Worm (Caenorhabditis elegans) whole organism, late embryonic: Measurements from ENCODE around the gene col-148.

ENCODE experiments used
- C08G9.2 ChIP-seq: sonication (generic microtip); optimal IDR thresholded peaks from 2 replicates; lab custom pipeline; 2016; ENCODE audit warnings: mild to moderate bottlenecking, missing genetic modification characterization, moderate library complexity, missing compliant biosample characterization
- F13H6.1 ChIP-seq: sonication (generic microtip); optimal IDR thresholded peaks from 2 replicates; lab custom pipeline; 2016; ENCODE audit warnings: missing genetic modification characterization, missing compliant biosample characterization
- K02D7.2 ChIP-seq: sonication (generic microtip); optimal IDR thresholded peaks from 2 replicates; lab custom pipeline; 2017; ENCODE audit warnings: mild to moderate bottlenecking, missing genetic modification characterization, missing compliant biosample characterization
- ahr-1 ChIP-seq: sonication (generic microtip); optimal IDR thresholded peaks from 2 replicates; lab custom pipeline; 2016; ENCODE audit warnings: missing genetic modification characterization, missing compliant biosample characterization
- ama-1 ChIP-seq: fragments of 150-350 bp; optimal IDR thresholded peaks from 2 replicates; lab custom pipeline; 2014
- ceh-14 ChIP-seq: sonication (generic microtip); optimal IDR thresholded peaks from 2 replicates; lab custom pipeline; 2016; ENCODE audit warnings: missing genotype, missing genetic modification characterization, missing compliant biosample characterization
- ceh-19 ChIP-seq: fragments of 200-800 bp; sonication (Bioruptor generic); optimal IDR thresholded peaks from 2 replicates; lab custom pipeline; 2018; ENCODE audit warnings: mild to moderate bottlenecking, missing genetic modification characterization, missing compliant biosample characterization
- ceh-2 ChIP-seq: sonication (generic microtip); optimal IDR thresholded peaks from 2 replicates; lab custom pipeline; 2016; ENCODE audit warnings: missing genotype, missing genetic modification characterization, missing compliant biosample characterization
- ceh-34 ChIP-seq: sonication (generic microtip); optimal IDR thresholded peaks from 2 replicates; lab custom pipeline; 2016; ENCODE audit warnings: mild to moderate bottlenecking, missing genetic modification characterization, missing compliant biosample characterization
- ceh-48 ChIP-seq: sonication (generic microtip); optimal IDR thresholded peaks from 2 replicates; lab custom pipeline; 2016; ENCODE audit warnings: missing genetic modification characterization, inconsistent platforms, missing compliant biosample characterization
- ceh-9 ChIP-seq: sonication (generic microtip); optimal IDR thresholded peaks from 2 replicates; lab custom pipeline; 2016; ENCODE audit warnings: mild to moderate bottlenecking, missing genetic modification characterization, inconsistent platforms, missing compliant biosample characterization
- che-1 ChIP-seq: sonication (generic microtip); optimal IDR thresholded peaks from 2 replicates; lab custom pipeline; 2016; ENCODE audit warnings: mild to moderate bottlenecking, missing genetic modification characterization, missing compliant biosample characterization
- elt-2 ChIP-seq: sonication (generic microtip); optimal IDR thresholded peaks from 2 replicates; lab custom pipeline; 2016; ENCODE audit warnings: missing genetic modification reagents, missing genetic modification characterization, missing compliant biosample characterization
- fax-1 ChIP-seq: sonication (generic microtip); optimal IDR thresholded peaks from 2 replicates; lab custom pipeline; 2016; ENCODE audit warnings: missing genotype, missing genetic modification characterization, missing compliant biosample characterization
- fkh-6 ChIP-seq: sonication (generic microtip); optimal IDR thresholded peaks from 2 replicates; lab custom pipeline; 2016; ENCODE audit warnings: missing genetic modification characterization, missing compliant biosample characterization
- hlh-8 ChIP-seq: sonication (generic microtip); optimal IDR thresholded peaks from 2 replicates; lab custom pipeline; 2016; ENCODE audit warnings: missing genotype, missing genetic modification characterization, missing compliant biosample characterization
- lim-6 ChIP-seq: sonication (generic microtip); optimal IDR thresholded peaks from 2 replicates; lab custom pipeline; 2016; ENCODE audit warnings: missing genetic modification characterization, missing compliant biosample characterization
- npax-4 ChIP-seq: sonication (generic microtip); optimal IDR thresholded peaks from 2 replicates; lab custom pipeline; 2016; ENCODE audit warnings: missing genetic modification characterization, missing compliant biosample characterization
- pax-1 ChIP-seq: fragments of 150-350 bp; optimal IDR thresholded peaks from 2 replicates; lab custom pipeline; 2014; ENCODE audit warnings: missing biosample characterization, missing genetic modification characterization
- pha-4 ChIP-seq: fragments of 150-350 bp; optimal IDR thresholded peaks from 2 replicates; lab custom pipeline; 2018; ENCODE audit warnings: missing biosample characterization, missing genetic modification reagents, missing genetic modification characterization
- pros-1 ChIP-seq: fragments of 150-350 bp; optimal IDR thresholded peaks from 2 replicates; lab custom pipeline; 2014; ENCODE audit warnings: missing biosample characterization, missing genetic modification reagents, missing genetic modification characterization
- sdc-2 ChIP-seq: sonication (generic microtip); optimal IDR thresholded peaks from 2 replicates; lab custom pipeline; 2016; ENCODE audit warnings: missing genotype, missing genetic modification characterization, missing compliant biosample characterization
- sox-4 ChIP-seq: sonication (generic microtip); optimal IDR thresholded peaks from 2 replicates; lab custom pipeline; 2017; ENCODE audit warnings: mild to moderate bottlenecking, missing genetic modification characterization, inconsistent platforms, missing compliant biosample characterization
- syd-9 ChIP-seq: sonication (generic microtip); optimal IDR thresholded peaks from 2 replicates; lab custom pipeline; 2016; ENCODE audit warnings: mild to moderate bottlenecking, missing genetic modification characterization, moderate library complexity, missing compliant biosample characterization
- tbx-2 ChIP-seq: sonication (generic microtip); optimal IDR thresholded peaks from 2 replicates; lab custom pipeline; 2016; ENCODE audit warnings: missing genetic modification characterization, missing compliant biosample characterization
- tbx-7 ChIP-seq: sonication (generic microtip); optimal IDR thresholded peaks from 2 replicates; lab custom pipeline; 2016; ENCODE audit warnings: missing genotype, missing genetic modification characterization, missing compliant biosample characterization
- ttx-3 ChIP-seq: sonication (generic microtip); optimal IDR thresholded peaks from 2 replicates; lab custom pipeline; 2016; ENCODE audit warnings: missing genetic modification reagents, missing genetic modification characterization, missing compliant biosample characterization
- unc-3 ChIP-seq, 2 experiments: fragments of 200-800 bp in 1 of 2; sonication (Bioruptor generic) in 1 of 2; sonication (generic microtip) in 1 of 2; conservative IDR thresholded peaks in 1 of 2; optimal IDR thresholded peaks in 1 of 2; 2 replicates each; pipeline versions ENCODE4 v1.3.6 to Lab custom; 2016 to 2022; ENCODE audit warnings: missing compliant biosample characterization in 2 of 2, missing genetic modification characterization in 2 of 2, missing genetic modification reagents in 1 of 2
- unc-86 ChIP-seq: sonication (generic microtip); optimal IDR thresholded peaks from 2 replicates; lab custom pipeline; 2016; ENCODE audit warnings: missing genetic modification characterization, missing compliant biosample characterization
- ztf-16 ChIP-seq: sonication (generic microtip); optimal IDR thresholded peaks from 2 replicates; lab custom pipeline; 2017; ENCODE audit warnings: missing genetic modification characterization, missing compliant biosample characterization

The col-148 gene

DNA sequence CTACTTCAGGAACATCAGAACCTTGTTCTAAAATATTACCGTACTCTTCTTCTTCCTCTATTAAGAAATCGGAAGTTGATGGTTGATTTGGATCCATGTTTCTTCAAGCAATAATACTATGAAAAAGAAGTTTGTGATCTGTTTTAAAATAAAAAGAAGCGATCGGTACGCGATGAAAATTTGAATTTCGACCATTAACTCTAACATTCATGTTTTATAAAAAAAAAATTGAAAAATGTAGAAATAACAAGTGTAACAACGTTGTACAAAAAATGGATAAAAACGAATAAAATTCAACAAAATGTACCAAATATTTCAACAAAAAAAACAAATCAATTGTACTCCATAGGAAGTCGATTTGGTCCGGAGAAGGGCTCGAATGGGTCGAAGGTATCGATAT, 31.3 kb upstream of the col-148 start, which contains the start of gene tftc-3:
tftc-3 (minus strand) TSS at position 101 of the 400 bp plus-strand sequence.
- no peak for TF ChIP-seq ttx-3

DNA sequence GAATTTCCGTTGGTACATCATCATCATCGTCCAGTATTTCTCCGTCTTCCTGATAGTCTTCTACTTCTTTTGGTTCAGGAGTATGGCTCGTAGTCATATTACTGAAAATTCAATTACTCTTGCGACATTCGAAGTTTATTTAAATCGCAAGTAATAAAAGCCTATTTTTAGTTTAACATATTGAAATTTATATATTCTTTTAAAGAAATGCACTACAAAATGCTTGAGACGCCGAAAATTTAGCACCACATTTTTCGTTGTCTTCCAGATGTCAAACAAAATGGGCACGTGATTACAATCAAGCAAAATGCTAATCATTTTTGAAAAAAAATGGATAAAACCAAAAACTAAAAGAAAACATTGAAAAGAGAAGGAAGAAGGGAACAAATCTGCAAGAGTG, 29.5 kb upstream of the col-148 start, which contains the start of gene zhit-3:
zhit-3 (minus strand) TSS at position 101 of the 400 bp plus-strand sequence.
- no peak for TF ChIP-seq ceh-2
- no peak for TF ChIP-seq fkh-6 (tag; lab: Kevin White, UChicago)

DNA sequence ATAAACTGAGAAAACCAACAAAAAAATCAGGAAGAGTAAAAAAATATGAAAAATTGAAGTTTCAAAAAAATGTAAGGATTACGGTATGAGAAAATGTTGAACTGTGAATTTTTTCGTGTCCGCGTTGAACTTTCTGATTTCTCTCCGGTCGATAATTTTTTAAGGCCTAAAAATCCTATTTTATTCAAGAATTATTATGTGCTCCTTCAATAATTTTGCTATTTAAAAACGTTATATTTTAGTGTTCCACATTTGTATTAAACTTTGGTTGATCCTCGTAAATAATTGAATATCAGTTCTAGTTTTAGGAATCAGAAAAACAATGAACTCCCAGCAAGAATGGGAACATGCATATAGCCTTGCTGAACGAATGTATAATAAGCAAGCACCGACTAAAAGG, 28.9 kb upstream of the col-148 start, which contains the start of gene hpo-40:
hpo-40 (plus strand) TSS at position 301 of the 400 bp plus-strand sequence.
- no peak for TF ChIP-seq K02D7.2 (tag; lab: Kevin White, UChicago)
- TF ChIP-seq F13H6.1: no peak
- no peak for TF ChIP-seq pros-1 (tag; lab: Kevin White, UChicago)
- TF ChIP-seq sdc-2: no peak
- no peak for TF ChIP-seq tbx-2 (tag; lab: Kevin White, UChicago)
- no peak for TF ChIP-seq C08G9.2
- no peak for TF ChIP-seq syd-9 (tag; lab: Kevin White, UChicago)
- no peak for TF ChIP-seq fax-1
- TF ChIP-seq ama-1 (lab: Kevin White, UChicago): no peak
- no peak for TF ChIP-seq pha-4 (tag; lab: Kevin White, UChicago)

DNA sequence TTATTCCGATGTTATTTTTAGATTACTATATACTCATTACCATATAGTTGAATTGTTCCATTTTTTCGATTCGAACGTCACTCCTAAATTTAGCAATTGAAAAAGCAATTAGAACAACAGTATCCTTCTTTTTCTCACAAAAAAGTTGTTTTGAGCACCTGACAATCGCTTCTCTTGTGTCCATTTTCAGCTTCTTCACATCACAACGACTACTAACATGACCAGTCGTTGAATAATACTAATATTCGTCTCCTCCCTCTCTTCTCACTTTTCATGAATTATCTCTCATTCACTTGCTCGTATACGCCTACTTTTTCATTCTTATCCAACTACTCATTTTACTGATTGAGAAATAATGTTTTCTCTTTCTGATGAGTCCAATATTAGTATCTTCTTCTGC, 24.8 kb upstream of the col-148 start, which contains the start of gene ZK856.14:
ZK856.14 (plus strand) TSS at position 301 of the 400 bp plus-strand sequence.
- TF ChIP-seq elt-2 (tag; lab: Kevin White, UChicago) (no peak), ceh-48 (tag; lab: Kevin White, UChicago) (no peak), lim-6 (tag; lab: Kevin White, UChicago) (no peak), K02D7.2 (tag; lab: Kevin White, UChicago) (no peak)

DNA sequence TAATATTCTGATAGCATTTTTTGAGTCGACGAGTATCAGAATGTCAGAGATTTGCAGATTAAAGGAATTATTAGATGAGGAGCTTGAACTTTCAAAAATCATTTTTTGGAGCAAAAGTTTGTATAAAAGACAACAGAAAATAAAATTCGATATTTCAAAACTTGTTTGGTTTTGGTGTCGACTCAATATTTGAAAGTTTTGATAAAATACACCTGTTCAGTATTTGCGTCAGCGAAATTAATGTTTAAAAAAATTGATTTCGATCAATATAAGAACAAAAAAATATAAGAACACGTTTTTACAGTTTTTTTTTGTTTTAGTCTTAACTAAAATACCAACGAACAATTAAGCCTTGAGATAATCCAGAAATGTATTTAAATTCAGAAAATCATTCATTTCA, 20.9 kb upstream of the col-148 start, which contains the start of gene C12D8.13:
C12D8.13 (minus strand) TSS at position 101 of the 400 bp plus-strand sequence.
- no peak for TF ChIP-seq tbx-7
- no peak for TF ChIP-seq hlh-8 (tag; lab: Kevin White, UChicago)

DNA sequence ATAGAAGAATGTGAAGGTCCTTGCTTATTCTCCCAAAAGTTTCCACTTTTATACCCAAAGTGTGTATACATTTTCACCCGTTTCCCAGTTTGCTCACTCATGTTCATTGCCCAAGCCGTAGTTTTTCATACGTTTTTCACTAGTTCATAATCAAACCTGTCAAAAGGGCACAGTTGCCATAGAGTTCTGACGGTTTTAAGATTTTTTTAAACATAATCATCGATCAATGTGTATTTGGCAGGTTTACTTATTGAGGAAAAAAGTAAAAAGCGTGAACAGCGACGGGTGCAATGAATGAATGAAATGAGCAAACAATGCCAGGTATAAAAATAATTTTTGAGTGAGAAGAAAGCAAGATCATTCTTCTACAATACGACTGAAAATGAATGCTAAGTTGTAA, 20.2 kb upstream of the col-148 start, which contains the start of the genes fipr-5 and fipr-9:
fipr-5 (minus strand) TSS at position 101 of the 400 bp plus-strand sequence.
fipr-9 (plus strand) TSS at position 346 of the 400 bp plus-strand sequence.
- TF ChIP-seq ceh-19 (GFP tag; lab: Kevin White, UChicago) (no peak), ama-1 (lab: Kevin White, UChicago) (no peak), pros-1 (tag; lab: Kevin White, UChicago) (no peak), tbx-2 (tag; lab: Kevin White, UChicago) (no peak), ceh-2 (no peak), ceh-9 (tag; lab: Kevin White, UChicago) (no peak), unc-3 (GFP tag; conservative IDR thresholded peaks at IDR 0.05; lab: Robert Waterston, UW) (no peak), unc-3 (tag; optimal IDR thresholded peaks at IDR 0.05; lab: Kevin White, UChicago) (no peak), ceh-48 (tag; lab: Kevin White, UChicago) (no peak), unc-86 (tag; lab: Kevin White, UChicago) (no peak), pha-4 (tag; lab: Kevin White, UChicago) (no peak), ceh-34 (no peak), ahr-1 (tag; lab: Kevin White, UChicago) (no peak), pax-1 (tag; lab: Kevin White, UChicago) (no peak), che-1 (tag; lab: Kevin White, UChicago) (no peak), sox-4 (tag; lab: Kevin White, UChicago) (no peak), ceh-14 (tag; lab: Kevin White, UChicago) (no peak), npax-4 (no peak), ztf-16 (tag; lab: Kevin White, UChicago) (no peak)
